Fruit fly (Drosophila melanogaster): Measurements from ENCODE around the gene TkR86C.

DNA sequence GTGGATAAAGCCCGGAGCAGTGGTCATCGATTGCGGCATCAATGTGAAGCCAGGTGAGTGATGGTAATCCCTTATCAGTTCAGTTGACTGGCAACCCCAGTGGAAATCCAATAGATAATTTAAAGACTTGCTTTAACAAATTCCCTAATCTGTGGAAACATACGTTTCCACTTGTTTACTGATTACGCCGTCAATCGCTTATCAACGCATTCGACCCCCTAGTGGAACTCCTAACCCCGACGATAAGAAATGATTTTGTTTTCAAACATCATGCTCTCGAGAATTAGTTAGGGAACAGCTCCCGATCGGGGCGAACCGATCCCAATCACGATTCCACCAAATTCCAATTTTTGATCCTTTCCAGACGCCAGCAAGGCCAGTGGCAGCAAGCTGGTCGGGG, 50.4 kb downstream of the TkR86C start:
- TF ChIP-seq fru (GFP tag; optimal IDR thresholded peaks at IDR 0.05) = no peak
- TF ChIP-seq Abd-B (GFP tag; optimal IDR thresholded peaks at IDR 0.05) = no peak
- TF ChIP-seq jim (GFP tag; optimal IDR thresholded peaks at IDR 0.05) = no peak

Measured in whole organism, wandering third instar larva.